Fruit fly (Drosophila melanogaster): Measurements from ENCODE around the gene CG11069.

Gene CG11069

dm6 chr3R:24922270-24922669 lies 27.7 kb downstream of the CG11069 start, which contains the start of gene Mink (continued):
- no peak for TF ChIP-seq ERR (GFP tag; optimal IDR thresholded peaks at IDR 0.05)
- TF ChIP-seq Bdp1 (GFP tag; optimal IDR thresholded peaks at IDR 0.05) = no peak
- TF ChIP-seq CG7372 (GFP tag; IDR thresholded peaks at IDR 0.05) = no peak
- no peak for TF ChIP-seq esg (GFP tag; conservative IDR thresholded peaks at IDR 0.05)
- TF ChIP-seq CG16779 (GFP tag; IDR thresholded peaks at IDR 0.05) = no peak
- no peak for TF ChIP-seq emc (GFP tag; optimal IDR thresholded peaks at IDR 0.05)
- TF ChIP-seq Ravus (GFP tag; IDR thresholded peaks at IDR 0.05) = no peak
- no peak for TF ChIP-seq CG9932 (GFP tag; IDR thresholded peaks at IDR 0.05)
- no peak for TF ChIP-seq Hmx (GFP tag; optimal IDR thresholded peaks at IDR 0.05)
- TF ChIP-seq CG10267 (tag; optimal IDR thresholded peaks at IDR 0.05) = peak; percentile 8
- no peak for TF ChIP-seq YL-1 (GFP tag; optimal IDR thresholded peaks at IDR 0.05)
- no peak for TF ChIP-seq CG12299 (tag; optimal IDR thresholded peaks at IDR 0.05)
- TF ChIP-seq CG34422 (GFP tag; IDR thresholded peaks at IDR 0.05) = no peak
- no peak for TF ChIP-seq ara (GFP tag; IDR thresholded peaks at IDR 0.05)
- no peak for TF ChIP-seq sna (GFP tag; IDR thresholded peaks at IDR 0.05; ENCODE audit: partially characterized antibody)
- TF ChIP-seq crc (GFP tag; optimal IDR thresholded peaks at IDR 0.05) = no peak

DNA sequence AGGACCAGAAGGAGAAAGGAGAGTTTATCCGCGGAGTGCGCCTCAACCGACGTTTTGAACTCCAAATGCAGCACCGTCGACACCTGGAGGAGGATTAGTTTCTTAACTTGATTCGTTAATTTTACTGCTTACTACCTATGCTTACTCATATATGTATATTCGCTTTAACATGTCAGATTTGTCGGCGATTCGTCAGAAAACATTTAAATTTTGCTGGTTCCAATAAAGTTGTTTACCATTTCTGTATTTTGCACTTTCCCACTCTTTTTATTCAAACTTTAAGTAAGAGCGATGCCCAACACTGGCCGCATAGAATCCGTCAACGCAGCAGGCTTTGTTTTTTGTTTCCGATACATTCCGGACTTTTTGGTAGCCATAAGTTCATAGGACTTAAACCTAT lies 30.4 kb downstream of the CG11069 start, which contains the start of gene Trf4-2:
Gene Trf4-2 (plus strand): TSS at position 301 of the 400 bp plus-strand sequence.
- no peak for TF ChIP-seq HLH3B (GFP tag; IDR thresholded peaks at IDR 0.05)
- no peak for TF ChIP-seq kah (GFP tag; optimal IDR thresholded peaks at IDR 0.05)
- TF ChIP-seq gfzf (GFP tag; optimal IDR thresholded peaks at IDR 0.05) = peak; percentile 6
- TF ChIP-seq Gsc (GFP tag; IDR thresholded peaks at IDR 0.05) = no peak
- peak; percentile 13 for TF ChIP-seq CG10267 (tag; optimal IDR thresholded peaks at IDR 0.05)
- no peak for TF ChIP-seq zf30C (GFP tag; optimal IDR thresholded peaks at IDR 0.05)
- no peak for TF ChIP-seq NK7.1 (GFP tag; optimal IDR thresholded peaks at IDR 0.05)
- TF ChIP-seq CG1792 (GFP tag; optimal IDR thresholded peaks at IDR 0.05) = no peak
- TF ChIP-seq Myb (GFP tag; optimal IDR thresholded peaks at IDR 0.05) = no peak
- TF ChIP-seq CG1233 (GFP tag; optimal IDR thresholded peaks at IDR 0.05) = no peak
- TF ChIP-seq CG8478 (optimal IDR thresholded peaks at IDR 0.05) = no peak
- peak; percentile 67 for TF ChIP-seq stwl (tag; optimal IDR thresholded peaks at IDR 0.05)

- no peak for TF ChIP-seq CG11398 (GFP tag; optimal IDR thresholded peaks at IDR 0.05)
- TF ChIP-seq CG31224 (GFP tag; IDR thresholded peaks at IDR 0.05) = no peak
- no peak for TF ChIP-seq pb (GFP tag; optimal IDR thresholded peaks at IDR 0.05)
- TF ChIP-seq Oaz (GFP tag; IDR thresholded peaks at IDR 0.05) = no peak
- TF ChIP-seq Sry-β (GFP tag; optimal IDR thresholded peaks at IDR 0.05) = peak; percentile 45
- no peak for TF ChIP-seq CG1647 (GFP tag; optimal IDR thresholded peaks at IDR 0.05)
- TF ChIP-seq Vsx1 (GFP tag; optimal IDR thresholded peaks at IDR 0.05) = peak; percentile 80
- no peak for TF ChIP-seq pnt (GFP tag; optimal IDR thresholded peaks at IDR 0.05)
- TF ChIP-seq corto (GFP tag; optimal IDR thresholded peaks at IDR 0.05) = no peak
- peak; percentile 43 for TF ChIP-seq CG31441 (GFP tag; IDR thresholded peaks at IDR 0.05)
- peak; percentile 9 for TF ChIP-seq exex (tag; optimal IDR thresholded peaks at IDR 0.05)
- peak; percentile 82 for TF ChIP-seq CG18011 (GFP tag; optimal IDR thresholded peaks at IDR 0.05)
- peak; percentile 94 for TF ChIP-seq CG3995 (GFP tag; optimal IDR thresholded peaks at IDR 0.05)
- no peak for TF ChIP-seq CG2678 (tag; optimal IDR thresholded peaks at IDR 0.05)
Observed at dm6 chr3R:24926752-24927320, 32.3 kb downstream of the CG11069 start.
